Worm (Caenorhabditis elegans): ENCODE results near the gene srr-2.
"Not testable (repeated sequence)": the region's sequence is repeated elsewhere in the genome, so short reads cannot be mapped to it uniquely, and the experiment has no call there.

The srr-2 gene

DNA sequence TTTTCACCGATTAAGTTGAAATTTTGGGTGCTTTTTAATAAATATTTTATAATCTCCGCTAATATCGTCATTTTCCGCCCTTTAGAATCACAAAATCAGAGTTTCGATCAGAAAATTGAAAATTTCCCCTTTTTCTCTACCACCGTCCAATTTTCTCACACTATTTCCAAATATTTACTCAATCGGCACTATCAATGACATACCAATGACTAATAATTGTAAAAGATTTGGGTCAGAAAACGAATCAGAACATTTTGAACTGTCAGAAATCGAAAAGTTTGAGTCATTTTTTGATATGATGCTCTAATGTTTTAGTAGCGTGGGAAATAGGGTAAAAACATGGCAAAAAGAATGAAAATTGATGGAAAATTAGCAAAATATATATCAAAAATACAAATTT is at the start of gene srr-2:
srr-2 (minus strand) TSS at position 73 of the 400 bp plus-strand sequence.
- TF ChIP-seq attf-3 (GFP tag; conservative IDR thresholded peaks at IDR 0.05) (no peak), atf-7 (tag; optimal IDR thresholded peaks at IDR 0.05) (no peak), rpc-1 (optimal IDR thresholded peaks at IDR 0.05) (no peak), rpc-1 (tag; optimal IDR thresholded peaks at IDR 0.05) (no peak), cebp-1 (GFP tag; IDR thresholded peaks at IDR 0.05) (no peak), cebp-1 (tag; optimal IDR thresholded peaks at IDR 0.05) (no peak), bed-2 (GFP tag; IDR thresholded peaks at IDR 0.05) (no peak), aptf-3 (GFP tag; IDR thresholded peaks at IDR 0.05) (no peak), rcor-1 (GFP tag; IDR thresholded peaks at IDR 0.05) (no peak), tbx-9 (tag; optimal IDR thresholded peaks at IDR 0.05; ENCODE audit: borderline replicate concordance) (no peak), attf-6 (GFP tag; IDR thresholded peaks at IDR 0.05) (no peak), lag-1 (GFP tag; IDR thresholded peaks at IDR 0.05) (no peak), snpc-3.4 (tag; optimal IDR thresholded peaks at IDR 0.05) (no peak), Y67H2A.10 (GFP tag; conservative IDR thresholded peaks at IDR 0.05) (no peak), ztf-6 (GFP tag; IDR thresholded peaks at IDR 0.05) (no peak), lin-35 (GFP tag; optimal IDR thresholded peaks at IDR 0.05) (no peak), ceh-40 (GFP tag; IDR thresholded peaks at IDR 0.05) (no peak), akir-1 (GFP tag; optimal IDR thresholded peaks at IDR 0.05) (no peak), lin-40 (tag; optimal IDR thresholded peaks at IDR 0.05) (no peak)

DNA sequence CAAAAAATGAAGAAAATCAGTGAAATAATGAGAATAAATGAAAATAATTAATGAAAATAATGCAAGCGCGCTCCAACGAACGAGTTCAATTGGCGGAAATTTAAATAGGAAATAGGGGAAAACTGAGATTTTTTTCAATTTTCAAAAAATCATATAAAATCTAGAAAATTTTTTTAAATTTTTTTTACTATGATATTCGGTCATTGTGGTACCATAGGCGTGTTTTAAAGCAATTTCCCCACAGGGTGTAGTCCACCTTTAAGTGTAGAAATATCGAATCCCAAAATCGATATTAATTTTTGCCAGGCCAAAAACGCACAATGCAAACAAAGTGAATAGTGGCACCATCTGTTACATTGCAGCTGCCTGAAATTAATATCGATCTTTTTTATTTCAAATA is 47.2 kb upstream of the srr-2 start, which contains the start of gene F21D9.1:
F21D9.1 (plus strand) TSS at position 301 of the 400 bp plus-strand sequence.
- not testable (repeated sequence) for TF ChIP-seq Y53F4B.3 (GFP tag; IDR thresholded peaks at IDR 0.05); nhr-80 (tag; optimal IDR thresholded peaks at IDR 0.05); repo-1 (tag; optimal IDR thresholded peaks at IDR 0.05)

DNA sequence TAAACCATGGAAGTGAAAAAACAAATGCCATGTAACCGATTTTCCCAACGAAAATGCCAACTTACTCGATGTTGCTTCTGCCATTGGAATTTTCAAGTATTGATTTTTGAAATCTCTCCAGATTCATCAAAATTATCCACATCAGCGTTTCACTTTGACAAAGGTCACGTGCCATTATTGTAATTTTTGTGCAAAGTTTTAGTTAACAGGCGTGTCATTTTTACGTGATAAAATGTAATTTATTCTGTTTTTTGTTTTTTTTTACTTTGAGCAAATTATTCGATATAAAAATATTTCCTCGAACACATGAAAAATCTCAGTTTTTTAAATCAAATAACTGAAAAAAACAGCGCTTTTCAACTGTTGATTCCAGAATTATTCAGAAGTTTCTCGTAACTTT is 45.4 kb upstream of the srr-2 start, which contains the start of gene F21D9.2:
F21D9.2 (minus strand) TSS at position 101 of the 400 bp plus-strand sequence.
- TF ChIP-seq ztf-26 (tag; optimal IDR thresholded peaks at IDR 0.05): no peak
- TF ChIP-seq bed-1 (GFP tag; IDR thresholded peaks at IDR 0.05): no peak
- TF ChIP-seq nfya-2 (GFP tag; IDR thresholded peaks at IDR 0.05): no peak
- TF ChIP-seq cebp-1 (GFP tag; IDR thresholded peaks at IDR 0.05): no peak
- no peak for TF ChIP-seq cebp-1 (tag; optimal IDR thresholded peaks at IDR 0.05)
- no peak for TF ChIP-seq egrh-3 (GFP tag; IDR thresholded peaks at IDR 0.05)
- no peak for TF ChIP-seq nhr-120 (GFP tag; IDR thresholded peaks at IDR 0.05)
- TF ChIP-seq attf-6 (GFP tag; IDR thresholded peaks at IDR 0.05): no peak
- no peak for TF ChIP-seq F39B2.1 (GFP tag; IDR thresholded peaks at IDR 0.05)
- TF ChIP-seq Y53F4B.3 (GFP tag; IDR thresholded peaks at IDR 0.05): no peak

DNA sequence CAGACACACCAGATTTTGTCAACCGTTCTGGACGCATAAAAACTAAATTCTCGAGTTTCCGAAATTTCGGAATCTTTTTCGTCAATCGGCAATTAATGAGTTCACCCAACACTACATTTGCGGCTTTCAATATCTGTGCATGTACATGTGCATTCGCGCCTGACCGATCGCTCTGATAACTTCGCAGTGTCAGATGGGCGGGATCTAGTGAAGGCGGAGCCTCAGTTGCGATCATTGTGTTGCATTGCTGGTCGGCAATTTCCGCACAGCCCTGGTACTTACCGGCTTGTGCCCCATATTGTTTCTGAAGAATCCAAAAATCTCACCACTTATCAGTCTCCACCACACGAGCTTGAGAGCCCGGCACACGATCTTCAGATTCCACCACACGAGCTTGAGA is 43.7 kb upstream of the srr-2 start:
- TF ChIP-seq aptf-3 (GFP tag; IDR thresholded peaks at IDR 0.05): no peak
- TF ChIP-seq F37B4.10 (GFP tag; IDR thresholded peaks at IDR 0.05): no peak
- no peak for TF ChIP-seq dox-1 (GFP tag; IDR thresholded peaks at IDR 0.05)
- TF ChIP-seq unc-130 (GFP tag; optimal IDR thresholded peaks at IDR 0.05): no peak
- TF ChIP-seq ZK185.1 (tag; optimal IDR thresholded peaks at IDR 0.05; ENCODE audit: poor library complexity, severe bottlenecking): no peak
- TF ChIP-seq hlh-26 (GFP tag; conservative IDR thresholded peaks at IDR 0.05): no peak
- peak; percentile 44 for TF ChIP-seq zfh-2 (GFP tag; conservative IDR thresholded peaks at IDR 0.05)

DNA sequence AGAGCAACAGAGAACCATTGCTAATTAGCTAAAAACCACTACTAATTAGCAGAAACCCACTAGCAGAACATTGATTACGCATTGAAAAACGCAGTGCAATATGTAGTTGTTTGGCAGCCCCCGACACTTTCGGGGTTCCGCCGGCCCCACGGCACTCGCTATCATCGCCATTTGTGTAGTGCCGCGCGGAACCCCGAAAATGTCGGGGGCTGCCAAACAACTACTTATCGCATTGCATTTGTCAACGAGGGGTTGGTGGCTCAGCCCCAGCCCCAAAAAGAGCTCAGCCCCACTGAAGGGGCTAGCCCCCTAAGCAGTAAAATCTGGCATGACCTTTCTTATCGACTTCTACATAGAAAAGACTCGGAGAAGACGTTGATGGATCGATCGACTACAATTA is 42.4 kb upstream of the srr-2 start:
- TF ChIP-seq snpc-1.1 (tag; optimal IDR thresholded peaks at IDR 0.05; ENCODE audit: insufficient read depth) (peak; percentile 55), lin-40 (tag; optimal IDR thresholded peaks at IDR 0.05) (no peak), F10E7.11 (tag; optimal IDR thresholded peaks at IDR 0.05) (no peak), snpc-4 (GFP tag; optimal IDR thresholded peaks at IDR 0.05) (no peak), snpc-4 (tag; optimal IDR thresholded peaks at IDR 0.05) (peak in 2 of 4 experiments; percentile 67 to 81), nhr-27 (tag; optimal IDR thresholded peaks at IDR 0.05) (no peak), ztf-18 (tag; optimal IDR thresholded peaks at IDR 0.05) (no peak), mel-28 (tag; optimal IDR thresholded peaks at IDR 0.05; ENCODE audit: borderline replicate concordance) (no peak), C17E4.6 (GFP tag; IDR thresholded peaks at IDR 0.05) (no peak), ets-4 (GFP tag; optimal IDR thresholded peaks at IDR 0.05) (no peak), egrh-3 (GFP tag; IDR thresholded peaks at IDR 0.05) (no peak), somi-1 (GFP tag; optimal IDR thresholded peaks at IDR 0.05) (no peak)

Data from whole organism, young adult.